Fruit fly (Drosophila melanogaster) whole organism, embryonic: ENCODE data around the gene CG12106.

Source experiments
- Asciz ChIP-seq: fragments of 200-800 bp; sonication (Bioruptor generic); optimal IDR thresholded peaks from 2 replicates; lab custom pipeline; 2017; ENCODE audit warnings: missing biosample characterization, mild to moderate bottlenecking, missing genetic modification characterization, missing genetic modification reagents
- BEAF-32 ChIP-seq: fragments of 200-800 bp; sonication (Bioruptor generic); optimal IDR thresholded peaks from 3 replicates; lab custom pipeline; 2017; ENCODE audit warnings: missing biosample characterization, missing genetic modification characterization, mild to moderate bottlenecking, moderate library complexity, missing genetic modification reagents
- CG1024 ChIP-seq: fragments of 200-800 bp; sonication (Bioruptor generic); IDR thresholded peaks from 2 replicates; pipeline ENCODE4 v1.3.6; 2022; ENCODE audit warnings: missing biosample characterization, missing genetic modification characterization
- CG12155 ChIP-seq: fragments of 200-800 bp; sonication (Bioruptor generic); optimal IDR thresholded peaks from 3 replicates; lab custom pipeline; 2016; ENCODE audit warnings: missing biosample characterization, missing genetic modification characterization
- CG13296 ChIP-seq: fragments of 200-800 bp; sonication (Bioruptor generic); optimal IDR thresholded peaks from 3 replicates; lab custom pipeline; 2018; ENCODE audit warnings: missing biosample characterization, mild to moderate bottlenecking, missing genetic modification characterization
- CG13424 ChIP-seq: fragments of 200-800 bp; sonication (Bioruptor generic); optimal IDR thresholded peaks from 2 replicates; lab custom pipeline; 2019; ENCODE audit warnings: missing biosample characterization, mild to moderate bottlenecking, missing genetic modification characterization, moderate library complexity
- CG1602 ChIP-seq: fragments of 200-800 bp; sonication (Bioruptor generic); optimal IDR thresholded peaks from 3 replicates; lab custom pipeline; 2016; ENCODE audit warnings: missing biosample characterization, missing genetic modification characterization
- CG18011 ChIP-seq: fragments of 200-800 bp; sonication (Bioruptor generic); optimal IDR thresholded peaks from 2 replicates; lab custom pipeline; 2017; ENCODE audit warnings: missing biosample characterization, missing genetic modification characterization, mild to moderate bottlenecking, moderate library complexity, missing genotype
- CG2875 ChIP-seq: fragments of 200-800 bp; sonication (Bioruptor generic); optimal IDR thresholded peaks from 2 replicates; lab custom pipeline; 2017; ENCODE audit warnings: missing biosample characterization, mild to moderate bottlenecking, missing genetic modification characterization, missing genetic modification reagents
- CG31441 ChIP-seq: fragments of 200-800 bp; sonication (Bioruptor generic); IDR thresholded peaks from 2 replicates; pipeline ENCODE4 v1.3.6; 2022; ENCODE audit warnings: missing biosample characterization, missing genetic modification characterization
- CG3995 ChIP-seq: fragments of 200-800 bp; sonication (Bioruptor generic); optimal IDR thresholded peaks from 3 replicates; lab custom pipeline; 2016; ENCODE audit warnings: missing biosample characterization, missing genetic modification characterization
- CG43689 ChIP-seq: fragments of 200-800 bp; sonication (Bioruptor generic); IDR thresholded peaks from 2 replicates; pipeline ENCODE4 v1.3.6; 2022; ENCODE audit warnings: missing biosample characterization, missing genetic modification characterization
- CG4707 ChIP-seq: fragments of 200-800 bp; sonication (Bioruptor generic); optimal IDR thresholded peaks from 2 replicates; lab custom pipeline; 2018; ENCODE audit warnings: missing biosample characterization, mild to moderate bottlenecking, missing genetic modification characterization, moderate library complexity
- CG5245 ChIP-seq: fragments of 200-800 bp; sonication (Bioruptor generic); optimal IDR thresholded peaks from 3 replicates; lab custom pipeline; 2016; ENCODE audit warnings: missing biosample characterization, missing genetic modification characterization
- CG5953 ChIP-seq: fragments of 200-800 bp; sonication (Bioruptor generic); IDR thresholded peaks from 2 replicates; pipeline ENCODE4 v1.3.6; 2022; ENCODE audit warnings: missing biosample characterization, missing genetic modification characterization
- CG6791 ChIP-seq: fragments of 200-800 bp; sonication (Bioruptor generic); IDR thresholded peaks from 3 replicates; pipeline ENCODE4 v1.3.6; 2022; ENCODE audit warnings: missing biosample characterization, missing genetic modification characterization; ENCODE audit not compliant: partially characterized antibody
- CG6813 ChIP-seq: fragments of 200-800 bp; sonication (Bioruptor generic); optimal IDR thresholded peaks from 2 replicates; lab custom pipeline; 2017; ENCODE audit warnings: missing biosample characterization, missing genetic modification characterization, mild to moderate bottlenecking, moderate library complexity, missing genetic modification reagents
- CG6854 ChIP-seq: fragments of 200-800 bp; sonication (Bioruptor generic); optimal IDR thresholded peaks from 3 replicates; lab custom pipeline; 2017; ENCODE audit warnings: missing biosample characterization, mild to moderate bottlenecking, missing genetic modification characterization
- Camta ChIP-seq: fragments of 200-800 bp; sonication (Bioruptor generic); optimal IDR thresholded peaks from 2 replicates; lab custom pipeline; 2016; ENCODE audit warnings: missing biosample characterization, missing genetic modification characterization
- D ChIP-seq, 2 experiments: fragments of 200-800 bp in 1 of 2; fragments of >200 bp in 1 of 2; sonication (Bioruptor generic) in 1 of 2; optimal IDR thresholded peaks; 2 replicates in 1 of 2; 3 replicates in 1 of 2; lab custom pipeline; 2017; ENCODE audit warnings: mild to moderate bottlenecking in 1 of 2, missing biosample characterization in 1 of 2, missing genetic modification characterization in 1 of 2, missing genetic modification reagents in 1 of 2
- ERR ChIP-seq: fragments of 200-800 bp; sonication (Bioruptor generic); optimal IDR thresholded peaks from 2 replicates; lab custom pipeline; 2016; ENCODE audit warnings: missing biosample characterization, missing genetic modification characterization
- HmgZ ChIP-seq: fragments of 200-800 bp; sonication (Bioruptor generic); optimal IDR thresholded peaks from 2 replicates; lab custom pipeline; 2018; ENCODE audit warnings: missing biosample characterization, mild to moderate bottlenecking, missing genetic modification characterization
- Hr39 ChIP-seq: fragments of >200 bp; optimal IDR thresholded peaks from 2 replicates; lab custom pipeline; 2017
- Hr51 ChIP-seq, 2 experiments: fragments of 200-800 bp; sonication (Bioruptor generic); optimal IDR thresholded peaks; 2 replicates in 1 of 2; 3 replicates in 1 of 2; lab custom pipeline; 2016 to 2018; ENCODE audit warnings: missing biosample characterization in 2 of 2, missing genetic modification characterization in 2 of 2, mild to moderate bottlenecking in 1 of 2, moderate library complexity in 1 of 2
- Lpt ChIP-seq: fragments of >200 bp; optimal IDR thresholded peaks from 2 replicates; lab custom pipeline; 2018; ENCODE audit warnings: missing biosample characterization, missing genetic modification characterization
- Nf-YC ChIP-seq: fragments of 200-800 bp; optimal IDR thresholded peaks from 3 replicates; lab custom pipeline; 2019; ENCODE audit warnings: missing biosample characterization, mild to moderate bottlenecking, missing genetic modification characterization, moderate library complexity
- Pdp1 ChIP-seq, 2 experiments: fragments of 200-800 bp; sonication (Bioruptor generic); optimal IDR thresholded peaks; 3 replicates each; lab custom pipeline; 2016; ENCODE audit warnings: missing biosample characterization in 2 of 2, missing genetic modification characterization in 2 of 2, mild to moderate bottlenecking in 1 of 2, moderate library complexity in 1 of 2
- Ravus ChIP-seq: fragments of 200-800 bp; sonication (Bioruptor generic); IDR thresholded peaks from 2 replicates; pipeline ENCODE4 v1.3.6; 2022; ENCODE audit warnings: missing biosample characterization, missing genetic modification characterization
- Sox100B ChIP-seq: fragments of 200-800 bp; sonication (Bioruptor generic); optimal IDR thresholded peaks from 3 replicates; lab custom pipeline; 2018; ENCODE audit warnings: missing biosample characterization, mild to moderate bottlenecking, missing genetic modification characterization
- Sry-β ChIP-seq: fragments of 200-800 bp; sonication (Bioruptor generic); optimal IDR thresholded peaks from 2 replicates; lab custom pipeline; 2018; ENCODE audit warnings: missing biosample characterization, mild to moderate bottlenecking, missing genetic modification characterization, moderate library complexity
- Trl ChIP-seq, 3 experiments: fragments of >200 bp in 2 of 3; fragments of 200-800 bp in 1 of 3; sonication (Bioruptor generic) in 1 of 3; optimal IDR thresholded peaks; 2 replicates in 1 of 3; 3 replicates in 2 of 3; lab custom pipeline; 2016 to 2017; ENCODE audit warnings: missing biosample characterization in 1 of 3, missing genetic modification characterization in 1 of 3
- Usf ChIP-seq: fragments of 200-800 bp; sonication (Bioruptor generic); optimal IDR thresholded peaks from 2 replicates; lab custom pipeline; 2017; ENCODE audit warnings: missing genotype, missing biosample characterization, missing genetic modification characterization
- al ChIP-seq: fragments of 200-800 bp; sonication (Bioruptor generic); IDR thresholded peaks from 2 replicates; pipeline ENCODE4 v1.3.6; 2022; ENCODE audit warnings: missing biosample characterization, missing genetic modification characterization
- ato ChIP-seq: fragments of 200-800 bp; sonication (Bioruptor generic); IDR thresholded peaks from 2 replicates; pipeline ENCODE4 v1.3.6; 2022; ENCODE audit warnings: missing biosample characterization, missing genetic modification characterization; ENCODE audit not compliant: partially characterized antibody
- bbx ChIP-seq: fragments of 200-800 bp; sonication (Bioruptor generic); IDR thresholded peaks from 2 replicates; pipeline ENCODE4 v1.3.6; 2022; ENCODE audit warnings: missing biosample characterization, missing genetic modification characterization; ENCODE audit not compliant: partially characterized antibody
- bowl ChIP-seq: fragments of 200-800 bp; sonication (Bioruptor generic); IDR thresholded peaks from 2 replicates; pipeline ENCODE4 v1.3.6; 2022; ENCODE audit warnings: missing biosample characterization, missing genetic modification characterization
- crp ChIP-seq, 2 experiments: fragments of 200-800 bp; sonication (Bioruptor generic); optimal IDR thresholded peaks; 2 replicates in 1 of 2; 3 replicates in 1 of 2; lab custom pipeline; 2017; ENCODE audit warnings: missing biosample characterization in 2 of 2, missing genetic modification characterization in 2 of 2, mild to moderate bottlenecking in 1 of 2, moderate library complexity in 1 of 2
- dati ChIP-seq: fragments of 200-800 bp; sonication (Bioruptor generic); IDR thresholded peaks from 2 replicates; pipeline ENCODE4 v1.3.6; 2022; ENCODE audit warnings: missing biosample characterization, missing genetic modification characterization
- dm ChIP-seq: fragments of 200-800 bp; sonication (Bioruptor generic); optimal IDR thresholded peaks from 3 replicates; lab custom pipeline; 2016; ENCODE audit warnings: missing biosample characterization, missing genetic modification characterization
- fd3F ChIP-seq: fragments of 200-800 bp; sonication (Bioruptor generic); optimal IDR thresholded peaks from 2 replicates; lab custom pipeline; 2018; ENCODE audit warnings: missing biosample characterization, mild to moderate bottlenecking, missing genetic modification characterization, moderate library complexity
- grn ChIP-seq: fragments of 200-800 bp; sonication (Bioruptor generic); optimal IDR thresholded peaks from 3 replicates; lab custom pipeline; 2017; ENCODE audit warnings: missing biosample characterization, missing genetic modification characterization
- gsb ChIP-seq: fragments of 200-800 bp; sonication (Bioruptor generic); IDR thresholded peaks from 2 replicates; pipeline ENCODE4 v1.3.6; 2022; ENCODE audit warnings: missing biosample characterization, missing genetic modification characterization
- gt ChIP-seq: fragments of 200-800 bp; sonication (Bioruptor generic); IDR thresholded peaks from 2 replicates; pipeline ENCODE4 v1.3.6; 2022; ENCODE audit warnings: missing biosample characterization, missing genetic modification characterization
- inv ChIP-seq: fragments of 200-800 bp; sonication (Bioruptor generic); IDR thresholded peaks from 2 replicates; pipeline ENCODE4 v1.3.6; 2022; ENCODE audit warnings: missing biosample characterization, missing genetic modification characterization; ENCODE audit not compliant: partially characterized antibody
- kah ChIP-seq: fragments of 200-800 bp; sonication (Bioruptor generic); optimal IDR thresholded peaks from 2 replicates; lab custom pipeline; 2018; ENCODE audit warnings: missing biosample characterization, mild to moderate bottlenecking, missing genetic modification characterization
- otp ChIP-seq: fragments of 200-800 bp; sonication (Bioruptor generic); IDR thresholded peaks from 3 replicates; pipeline ENCODE4, ENCODE4 v1.3.6; 2022; ENCODE audit warnings: missing biosample characterization, missing genetic modification characterization
- pfk ChIP-seq: fragments of 200-800 bp; sonication (Bioruptor generic); optimal IDR thresholded peaks from 2 replicates; lab custom pipeline; 2018; ENCODE audit warnings: missing biosample characterization, mild to moderate bottlenecking, missing genetic modification characterization, moderate library complexity
- ranshi ChIP-seq: fragments of 200-800 bp; sonication (Bioruptor generic); IDR thresholded peaks from 2 replicates; pipeline ENCODE4 v1.3.6; 2022; ENCODE audit warnings: missing biosample characterization, missing genetic modification characterization
- tll ChIP-seq, 2 experiments: fragments of 200-800 bp in 1 of 2; fragments of >200 bp in 1 of 2; sonication (Bioruptor generic) in 1 of 2; optimal IDR thresholded peaks; 2 replicates each; lab custom pipeline; 2017 to 2019; ENCODE audit warnings: missing biosample characterization in 2 of 2, missing genetic modification characterization in 2 of 2, mild to moderate bottlenecking in 1 of 2, moderate library complexity in 1 of 2

CG12106 gene

dm6 chrX:9196362-9196761 lies 2.7 kb downstream of the CG12106 start, which contains the start of gene CG12118 (continued):
- TF ChIP-seq Asciz (no peak), CG1602 (peak; percentile 83), inv (GFP tag; lab: Robert Waterston, UW) (peak; percentile 73), kah (GFP tag; lab: Kevin White, UChicago) (no peak), fd3F (GFP tag; lab: Kevin White, UChicago) (peak; percentile 63), Ravus (no peak; the same call in 1 of the 2 replicates), CG31441 (peak; percentile 72), CG5245 (peak; percentile 67), CG4707 (GFP tag; lab: Kevin White, UChicago) (no peak), ERR (GFP tag; lab: Kevin White, UChicago) (no peak), gt (GFP tag; lab: Robert Waterston, UW) (no peak), dm (no peak), Nf-YC (tag; lab: Kevin White, UChicago) (peak; percentile 51), dati (GFP tag; lab: Robert Waterston, UW) (no peak), CG1024 (GFP tag; lab: Robert Waterston, UW) (peak; percentile 70), CG12155 (GFP tag; lab: Kevin White, UChicago) (peak; percentile 79), CG3995 (GFP tag; lab: Kevin White, UChicago) (peak; percentile 21), D (optimal IDR thresholded peaks at IDR 0.05; lab: Kevin White, UChicago) (no peak), D (GFP tag; optimal IDR thresholded peaks at IDR 0.05; lab: Kevin White, UChicago) (peak; percentile 45), CG13296 (peak; percentile 71), CG2875 (GFP tag; lab: Kevin White, UChicago) (peak; percentile 44), gsb (peak; percentile 33; the same call in 1 of the 2 replicates), otp (GFP tag; lab: Robert Waterston, UW) (peak; percentile 73; the same call in 2 of the 3 replicates), CG18011 (peak; percentile 62), BEAF-32 (GFP tag; lab: Kevin White, UChicago) (peak; percentile 89), Trl (optimal IDR thresholded peaks at IDR 0.05; lab: Kevin White, UChicago) (no peak), Trl (GFP tag; optimal IDR thresholded peaks at IDR 0.05; lab: Kevin White, UChicago) (peak; percentile 55), grn (peak; percentile 21), bbx (GFP tag; lab: Robert Waterston, UW) (peak; percentile 84), pfk (GFP tag; lab: Kevin White, UChicago) (no peak), Sry-β (no peak), Camta (GFP tag; lab: Kevin White, UChicago) (peak; percentile 14), ato (GFP tag; lab: Robert Waterston, UW) (peak; percentile 65), al (GFP tag; lab: Robert Waterston, UW) (peak; percentile 86), Usf (no peak), CG13424 (tag; lab: Kevin White, UChicago) (peak; percentile 84), HmgZ (tag; lab: Kevin White, UChicago) (peak; percentile 42), crp (GFP tag; optimal IDR thresholded peaks at IDR 0.05; lab: Kevin White, UChicago) (peak; percentile 87 to 98), Lpt (GFP tag; lab: Kevin White, UChicago) (no peak), bowl (GFP tag; lab: Robert Waterston, UW) (no peak), Hr51 (GFP tag; optimal IDR thresholded peaks at IDR 0.05; lab: Kevin White, UChicago) (peak; percentile 53 to 80), CG43689 (peak; percentile 45; the same call in 1 of the 2 replicates), CG6854 (GFP tag; lab: Kevin White, UChicago) (no peak), ranshi (GFP tag; lab: Robert Waterston, UW) (peak; percentile 75), CG5953 (0 out of 2 replicates have a peak, but pooled peaks have one; percentile 10), Pdp1 (GFP tag; optimal IDR thresholded peaks at IDR 0.05; lab: Kevin White, UChicago) (peak; percentile 35 to 52), Sox100B (GFP tag; lab: Kevin White, UChicago) (peak; percentile 67), CG6813 (peak; percentile 17), Hr39 (no peak), tll (GFP tag; optimal IDR thresholded peaks at IDR 0.05; lab: Kevin White, UChicago) (no peak), CG6791 (GFP tag; lab: Robert Waterston, UW) (peak; percentile 82)
